Worm (Caenorhabditis elegans) whole organism, L4 larva: Measurements from ENCODE around the gene F53F8.4.

Experiments
- ama-1 ChIP-seq: fragments of 150-350 bp; optimal IDR thresholded peaks from 2 replicates; lab custom pipeline; 2014; ENCODE audit warnings: inconsistent platforms, mixed read lengths
- ceh-82 ChIP-seq: sonication (generic microtip); optimal IDR thresholded peaks from 2 replicates; lab custom pipeline; 2017; ENCODE audit warnings: missing biosample characterization, missing genetic modification characterization
- jun-1 ChIP-seq: fragments of 150-350 bp; optimal IDR thresholded peaks from 2 replicates; lab custom pipeline; 2014; ENCODE audit warnings: missing biosample characterization, missing genetic modification reagents, missing genetic modification characterization
- mdl-1 ChIP-seq, 2 experiments: fragments of 150-350 bp in 1 of 2; sonication (generic microtip) in 1 of 2; optimal IDR thresholded peaks; 2 replicates each; lab custom pipeline; 2014 to 2017; ENCODE audit warnings: missing biosample characterization in 2 of 2, missing genetic modification characterization in 2 of 2
- mep-1 ChIP-seq: fragments of 150-350 bp; sonication (generic microtip); optimal IDR thresholded peaks from 3 replicates; lab custom pipeline; 2014; ENCODE audit warnings: missing biosample characterization, missing genetic modification characterization
- nhr-76 ChIP-seq: fragments of 150-350 bp; optimal IDR thresholded peaks from 2 replicates; lab custom pipeline; 2014; ENCODE audit warnings: missing biosample characterization, missing genetic modification characterization
- ztf-11 ChIP-seq: fragments of 150-350 bp; optimal IDR thresholded peaks from 2 replicates; lab custom pipeline; 2014; ENCODE audit warnings: missing biosample characterization, missing genetic modification characterization

- TF ChIP-seq ceh-82 (tag; lab: Kevin White, UChicago) (no peak), nhr-76 (no peak), mdl-1 (tag; optimal IDR thresholded peaks at IDR 0.05; lab: Kevin White, UChicago) (no peak), ztf-11 (tag; lab: Kevin White, UChicago) (no peak), jun-1 (tag; lab: Kevin White, UChicago) (no peak), mep-1 (no peak), ama-1 (lab: Kevin White, UChicago) (no peak)
Observed at ce11 chrV:20739387-20739786, 47.9 kb upstream of the F53F8.4 start.
